Worm (Caenorhabditis elegans): ENCODE data around the gene lin-14.

DNA sequence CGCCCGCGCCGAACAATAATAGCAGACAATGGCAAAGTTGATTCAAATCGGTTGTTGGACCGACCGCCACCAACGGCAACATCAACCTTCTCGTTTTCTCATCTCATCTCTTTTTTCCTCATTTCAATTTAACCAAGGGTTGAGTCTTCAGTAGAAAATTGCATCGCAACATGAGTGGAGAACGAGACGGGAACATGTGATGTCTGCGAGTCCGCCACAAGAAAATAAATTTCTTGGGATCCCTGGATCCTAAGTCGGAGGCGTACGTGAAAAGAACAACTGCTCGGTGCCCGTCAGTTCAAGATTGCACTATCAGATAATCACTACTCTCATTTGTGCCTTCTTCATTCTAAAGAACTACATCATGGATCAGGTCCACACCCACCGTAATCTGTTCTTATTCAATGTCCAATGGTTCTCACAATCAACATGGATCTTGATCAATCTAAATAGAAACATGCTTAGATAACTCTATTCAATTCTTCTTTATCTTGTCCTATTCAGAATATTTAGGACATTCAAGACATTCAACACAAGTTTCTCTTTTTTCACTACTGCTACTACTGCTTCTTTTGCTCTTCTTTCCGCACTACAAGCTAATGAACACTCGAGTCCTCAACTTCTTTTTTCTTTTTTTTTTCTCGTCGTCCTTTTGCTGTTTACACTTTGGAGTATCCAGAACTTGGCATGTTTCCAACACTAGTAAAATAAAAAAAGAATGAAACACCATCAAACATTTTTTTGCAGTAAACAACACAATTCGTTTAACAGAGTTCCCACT is 9.4 kb downstream of the lin-14 start:
- TF ChIP-seq him-1 (tag; optimal IDR thresholded peaks at IDR 0.05): no peak
- TF ChIP-seq dao-5 (tag; optimal IDR thresholded peaks at IDR 0.05): no peak
- no peak for TF ChIP-seq W03F9.2 (tag; optimal IDR thresholded peaks at IDR 0.05)
